Worm (Caenorhabditis elegans) whole organism, dauer: Measurements from ENCODE around the gene Y71H2AM.1.
"Not testable (repeated sequence)": the region's sequence is repeated elsewhere in the genome, so short reads cannot be mapped to it uniquely, and the experiment has no call there.

Experiments used
- unc-62 ChIP-seq: sonication (generic microtip); optimal IDR thresholded peaks from 2 replicates; lab custom pipeline; 2017; ENCODE audit warnings: missing biosample characterization, missing genetic modification reagents, missing genetic modification characterization

Gene Y71H2AM.1

DNA sequence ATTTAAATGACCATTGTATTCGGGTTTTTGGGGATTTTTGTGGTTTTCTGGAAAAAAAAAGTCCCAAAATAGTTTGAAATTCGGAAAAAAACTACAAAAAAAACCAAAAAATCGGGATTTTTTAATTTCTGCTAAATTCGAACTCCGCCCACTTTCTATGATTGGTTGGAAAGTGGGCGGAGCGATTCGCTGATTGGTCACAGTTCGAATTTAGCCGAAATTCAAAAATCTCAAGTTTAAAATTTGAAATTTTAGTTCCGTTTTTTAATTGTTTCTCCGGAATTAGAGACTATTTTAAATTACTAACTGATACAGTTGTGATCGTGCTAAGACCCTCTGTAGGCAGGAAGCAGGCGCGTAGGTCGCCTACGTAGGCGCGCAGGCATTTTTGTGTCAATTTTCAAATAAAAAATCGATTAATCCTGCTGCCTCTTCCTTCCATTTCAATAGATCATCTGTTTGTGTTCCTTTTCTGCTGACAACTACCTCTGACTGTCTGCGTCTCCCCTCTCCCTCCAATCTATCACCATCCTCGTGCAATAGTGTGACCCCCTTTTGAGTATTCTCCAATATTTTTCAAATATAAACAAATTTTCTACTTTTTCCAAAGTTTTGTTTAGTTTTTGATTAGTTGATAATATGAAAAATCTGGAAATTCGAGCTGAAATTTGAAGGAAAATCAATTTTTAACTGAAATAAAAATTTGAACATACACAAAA, 10.5 kb upstream of the Y71H2AM.1 start:
- TF ChIP-seq unc-62: no peak

DNA sequence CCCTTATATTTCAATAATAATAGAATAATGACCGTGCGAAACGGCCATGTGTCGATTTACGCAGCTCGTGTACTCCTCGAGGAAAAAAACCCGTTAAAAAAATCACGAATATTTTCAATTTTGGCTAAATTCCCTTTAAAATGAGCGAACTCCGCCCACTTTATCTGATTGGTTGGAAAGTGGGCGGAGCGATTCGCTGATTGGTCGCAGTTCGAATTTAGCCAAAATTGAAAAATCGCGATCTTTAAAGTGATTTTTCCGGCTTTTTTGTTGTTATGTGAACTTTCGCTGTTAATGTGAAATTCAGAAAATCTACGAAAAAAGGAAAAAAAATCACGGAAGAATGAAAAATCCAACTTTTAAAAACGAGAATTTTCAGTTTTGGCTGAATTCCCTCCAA, 9.0 kb upstream of the Y71H2AM.1 start:
- TF ChIP-seq unc-62: no peak

DNA sequence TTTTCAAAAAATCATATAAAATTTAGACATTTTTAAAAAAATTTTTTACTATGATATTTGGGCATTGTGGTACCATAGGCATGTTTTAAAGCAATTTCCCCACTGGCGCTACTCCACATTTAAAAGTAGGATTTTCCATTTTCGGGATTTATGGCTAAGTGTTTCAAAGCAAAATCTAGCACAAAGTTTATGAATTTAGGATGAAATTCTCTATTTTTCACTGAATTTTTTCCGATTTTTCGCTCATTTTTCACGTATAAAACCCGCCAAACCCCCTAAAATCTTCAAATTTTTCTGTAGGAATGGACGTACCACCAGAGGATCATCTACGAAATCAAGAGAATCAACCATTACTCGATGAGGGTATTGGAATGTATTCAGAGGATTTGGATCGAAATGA, 7.9 kb upstream of the Y71H2AM.1 start, which contains the start of gene pipp-4P:
Gene pipp-4P (plus strand): TSS at position 301 of the 400 bp plus-strand sequence.
- TF ChIP-seq unc-62: no peak

DNA sequence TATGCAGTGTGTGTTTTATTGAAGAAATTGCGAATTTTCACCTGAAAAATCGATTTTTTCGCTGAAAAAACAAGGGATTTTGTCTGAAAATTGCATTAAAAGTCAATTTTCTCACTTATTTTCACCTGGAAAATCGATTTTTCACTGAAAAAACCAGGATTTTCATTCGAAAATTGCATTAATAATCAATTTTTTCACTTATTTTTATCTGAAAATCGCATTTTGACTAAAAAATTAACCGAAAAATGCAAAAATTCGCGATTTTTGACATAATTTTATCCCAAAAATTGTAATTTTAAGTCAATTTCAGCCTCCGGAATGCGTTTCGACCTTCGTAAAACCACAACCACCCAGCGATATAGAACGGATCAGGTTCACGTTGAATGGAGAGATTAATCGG, 5.6 kb downstream of the Y71H2AM.1 start, which contains the start of gene Y71H2AM.29:
Gene Y71H2AM.29 (plus strand): TSS at position 301 of the 400 bp plus-strand sequence.
- no peak for TF ChIP-seq unc-62

DNA sequence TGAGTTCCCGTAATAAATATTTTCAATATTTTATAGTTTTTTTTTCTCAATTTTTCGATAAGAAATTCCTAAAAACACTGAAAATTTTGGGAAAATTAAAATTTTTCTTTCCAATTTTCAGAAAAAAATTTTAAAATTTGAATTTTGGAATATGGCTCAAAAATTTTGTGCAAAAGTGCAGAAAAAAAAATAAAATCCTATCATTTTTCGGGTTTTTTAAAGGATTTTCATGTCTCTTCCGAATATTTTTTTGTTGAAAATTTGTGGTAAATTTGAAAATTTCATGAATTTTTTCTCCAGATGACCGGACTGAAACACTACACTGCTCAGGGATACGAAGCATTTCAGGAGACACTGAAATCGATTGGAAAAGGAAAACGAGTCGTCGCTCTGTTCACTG, 7.5 kb downstream of the Y71H2AM.1 start, which contains the start of gene txdc-17:
Gene txdc-17 (plus strand): TSS at position 301 of the 400 bp plus-strand sequence.
- no peak for TF ChIP-seq unc-62

DNA sequence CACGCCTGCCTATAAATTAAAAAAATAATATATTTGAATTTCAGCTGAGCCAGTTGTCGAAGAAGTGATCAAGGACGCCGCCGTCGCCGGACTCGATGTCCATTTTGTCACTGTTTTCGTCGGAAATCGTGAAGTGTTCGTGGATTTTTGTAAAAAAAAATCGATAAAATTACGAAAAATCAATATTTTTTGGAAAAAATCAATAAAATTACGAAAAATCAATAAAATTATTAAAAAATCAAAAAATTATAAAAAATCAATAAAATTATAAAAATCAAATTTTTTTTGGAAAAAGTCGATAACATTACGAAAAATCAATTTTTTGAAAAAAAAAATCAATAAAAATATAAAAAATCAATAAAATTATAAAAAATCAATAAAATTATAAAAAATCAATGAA, 8.1 kb downstream of the Y71H2AM.1 start:
- TF ChIP-seq unc-62: no peak

DNA sequence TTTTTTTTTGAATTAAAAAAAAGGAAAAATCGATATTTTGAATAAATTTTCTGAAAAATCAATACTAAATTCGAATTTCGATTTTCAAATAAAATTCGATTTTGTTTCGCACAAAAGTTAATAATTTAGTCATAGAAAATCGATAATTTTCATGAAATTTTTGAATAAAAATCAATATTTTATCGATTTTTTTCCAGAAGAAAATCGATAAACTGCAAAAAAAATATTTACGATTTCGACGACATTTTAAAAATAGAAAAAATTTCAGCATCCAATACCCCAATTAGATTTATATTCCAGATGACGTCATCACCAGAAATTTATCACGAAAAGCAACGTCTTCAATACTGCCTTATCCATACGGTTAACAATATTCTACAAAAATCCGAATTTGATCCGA, 9.5 kb downstream of the Y71H2AM.1 start, which contains the start of gene josd-1:
Gene josd-1 (plus strand): TSS at position 301 of the 400 bp plus-strand sequence.
- TF ChIP-seq unc-62: no peak

DNA sequence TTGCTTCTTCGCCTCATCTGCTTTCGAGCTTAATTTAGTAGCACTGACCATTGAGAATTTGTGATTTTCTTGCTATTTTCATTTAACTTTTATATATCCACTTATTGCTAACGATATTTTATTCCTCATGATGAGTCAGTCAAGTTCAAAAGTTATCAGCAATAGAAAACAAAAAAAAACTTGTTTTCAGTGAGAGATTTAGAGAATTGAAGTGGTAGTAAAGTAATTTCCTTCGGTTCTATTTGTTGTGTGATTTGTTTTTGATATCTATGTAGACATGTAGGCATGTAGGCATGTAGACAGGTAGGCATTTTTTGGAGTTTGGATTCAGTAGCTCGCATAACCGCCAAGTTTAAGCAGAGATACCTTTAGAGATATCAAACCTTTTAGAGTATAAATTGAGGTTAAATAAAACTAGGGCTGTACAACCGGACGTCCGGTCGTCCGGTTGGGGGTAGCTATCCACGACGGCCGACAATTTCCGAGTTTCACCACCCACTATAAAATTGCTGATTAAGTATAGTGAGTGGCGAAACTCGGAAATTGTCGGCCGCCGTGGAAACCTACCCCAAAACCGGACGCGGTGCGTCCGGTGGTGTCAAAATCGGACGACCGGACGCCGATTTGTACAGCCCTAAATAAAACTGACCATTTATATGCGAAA, 14.1 kb downstream of the Y71H2AM.1 start, which contains the start of gene Y71H2AR.2:
Gene Y71H2AR.2 (minus strand): TSS at position 51 of the 664 bp plus-strand sequence.
- no peak for TF ChIP-seq unc-62

DNA sequence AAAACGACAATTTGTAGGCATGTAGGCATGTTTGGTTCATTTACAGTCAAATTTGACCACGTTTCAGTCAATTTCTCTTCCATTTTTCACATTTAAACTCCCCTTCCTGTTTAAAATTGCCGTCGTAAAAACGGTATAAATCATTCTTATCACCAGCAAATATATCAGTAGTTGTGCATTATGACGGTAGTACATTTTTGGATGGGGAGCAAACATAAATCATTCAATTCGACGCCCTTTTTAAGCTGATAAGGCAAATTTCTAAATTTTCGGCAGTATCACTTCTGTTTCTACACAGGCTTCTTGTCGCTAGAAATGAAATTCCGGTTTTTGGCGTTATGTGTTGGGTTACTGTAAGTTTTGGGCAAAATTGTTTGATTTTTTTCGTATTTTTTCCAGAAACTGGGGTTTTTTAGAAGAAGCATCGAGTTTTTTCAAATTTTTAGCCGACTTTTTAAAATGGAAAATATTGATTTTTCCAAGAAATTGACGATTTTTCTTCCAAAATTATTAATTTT, 15.0 kb downstream of the Y71H2AM.1 start, which contains the start of gene H34I24.2:
Gene H34I24.2 (plus strand): TSS at position 189 of the 518 bp plus-strand sequence.
- TF ChIP-seq unc-62: no peak

DNA sequence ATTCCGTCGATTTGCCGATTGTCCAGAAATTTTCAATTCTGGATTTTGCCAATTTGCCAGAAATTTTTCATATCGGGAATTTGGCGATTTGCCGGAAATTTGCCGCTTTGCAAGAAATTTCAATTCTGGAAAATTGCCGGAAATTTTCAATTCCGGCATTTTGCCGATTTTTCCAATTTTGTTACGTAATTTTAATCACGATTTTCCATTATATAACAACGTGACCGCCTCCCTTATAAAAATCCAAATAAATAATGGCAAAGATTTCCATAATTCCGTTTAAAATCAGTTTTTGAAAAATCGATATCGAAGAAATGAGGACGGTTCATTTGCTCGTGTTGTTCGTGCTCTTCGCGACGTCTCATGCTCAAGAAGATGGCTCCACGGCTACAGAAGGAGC, 19.9 kb downstream of the Y71H2AM.1 start, which contains the start of gene H34I24.1:
Gene H34I24.1 (plus strand): TSS at position 301 of the 400 bp plus-strand sequence.
- TF ChIP-seq unc-62: not testable (repeated sequence)

DNA sequence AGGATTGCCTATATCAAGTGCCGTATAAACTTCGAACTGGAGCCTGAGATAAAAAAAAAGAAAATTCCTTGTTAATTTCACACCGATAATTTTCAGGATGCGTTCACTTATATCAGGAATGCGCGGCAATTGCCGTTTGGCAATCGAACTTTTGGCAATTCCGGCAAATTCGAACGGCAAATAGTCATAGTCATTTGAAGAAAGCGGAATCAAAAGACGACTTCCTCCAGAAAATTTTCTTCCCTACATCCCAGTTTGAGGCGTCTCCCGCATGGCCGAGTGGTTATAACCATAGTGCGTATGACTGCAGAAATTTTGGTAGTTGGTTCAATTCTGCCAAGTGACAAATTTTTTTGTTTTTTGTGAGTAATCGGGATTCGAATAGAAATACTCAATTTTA, 29.1 kb downstream of the Y71H2AM.1 start, which contains the start of gene F56F11.4:
Gene F56F11.4 (plus strand): TSS at position 301 of the 400 bp plus-strand sequence.
- no peak for TF ChIP-seq unc-62

DNA sequence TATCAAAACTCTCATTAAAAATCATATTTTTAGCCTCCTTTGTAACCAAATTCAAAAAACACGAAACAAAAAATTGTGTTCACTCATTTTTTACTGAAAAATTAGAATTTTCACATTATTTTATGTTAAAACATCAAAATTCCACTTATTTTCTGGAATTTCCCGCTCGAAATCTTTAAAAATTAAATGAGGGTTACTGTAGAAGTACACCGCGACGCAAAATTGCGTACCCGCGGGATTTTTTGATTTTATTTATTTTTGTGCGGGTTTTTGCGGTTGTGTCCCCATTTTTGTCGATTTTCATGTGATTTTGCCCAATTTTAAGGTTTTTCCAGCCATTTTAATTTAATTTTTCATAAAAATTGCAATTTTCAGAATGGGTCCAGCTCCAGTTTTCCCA, 31.5 kb downstream of the Y71H2AM.1 start:
- TF ChIP-seq unc-62: no peak

DNA sequence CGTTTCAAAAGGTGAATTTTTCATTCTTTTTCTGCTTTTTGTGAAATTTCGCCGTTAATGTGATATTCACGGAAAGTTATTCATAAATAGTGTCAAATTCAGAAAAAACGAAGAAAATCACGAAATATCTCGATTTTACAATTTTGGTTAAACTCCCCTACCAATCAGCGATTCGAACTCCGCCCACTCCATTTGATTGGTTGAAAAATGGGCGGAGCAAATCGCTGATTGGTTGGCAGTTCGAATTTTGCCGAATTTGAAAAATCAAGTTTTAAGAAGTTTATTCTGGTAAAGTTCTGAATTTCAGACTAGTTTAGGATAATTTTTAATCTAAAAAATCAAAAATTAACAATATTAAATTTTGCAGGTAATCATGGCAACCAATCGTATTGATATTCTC, 37.8 kb downstream of the Y71H2AM.1 start:
- no peak for TF ChIP-seq unc-62

DNA sequence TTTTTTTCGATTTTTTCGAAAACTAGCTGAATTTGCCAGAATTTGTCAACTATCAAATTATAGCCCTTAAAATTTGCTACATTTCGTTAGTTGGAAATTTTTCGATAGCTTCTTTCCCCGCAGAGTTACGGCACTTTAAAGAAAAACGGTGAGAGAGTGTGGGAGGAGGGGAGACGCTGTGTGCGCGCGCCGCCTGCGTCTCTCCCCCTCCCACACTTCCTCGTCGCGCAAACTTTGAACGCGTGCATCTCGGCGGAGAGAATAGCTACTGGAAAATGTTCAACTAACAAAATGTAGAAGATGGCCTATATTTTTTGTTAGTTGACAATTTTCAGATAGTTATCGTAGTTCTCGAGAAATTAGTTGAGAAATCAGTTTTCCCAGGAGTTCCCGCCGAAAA, 39.7 kb downstream of the Y71H2AM.1 start:
- TF ChIP-seq unc-62: no peak

DNA sequence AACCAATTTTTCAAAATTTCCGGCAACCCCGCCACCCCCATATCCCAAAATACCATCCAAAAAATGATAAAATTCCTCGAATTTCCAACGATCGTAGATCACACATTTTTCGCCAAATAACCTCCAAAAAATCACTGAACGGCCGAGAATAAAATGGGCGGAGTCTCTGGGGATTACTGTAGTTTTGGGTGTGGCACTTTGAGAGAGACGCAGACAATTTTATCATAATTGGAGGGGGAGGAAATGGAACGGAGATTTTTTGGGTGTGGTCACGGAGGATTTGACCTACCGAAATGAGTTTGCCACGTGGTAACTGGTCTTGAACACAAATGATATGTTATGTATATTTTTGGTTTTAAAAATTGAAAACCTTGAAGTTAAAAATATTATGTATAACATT, 41.5 kb downstream of the Y71H2AM.1 start:
- no peak for TF ChIP-seq unc-62

DNA sequence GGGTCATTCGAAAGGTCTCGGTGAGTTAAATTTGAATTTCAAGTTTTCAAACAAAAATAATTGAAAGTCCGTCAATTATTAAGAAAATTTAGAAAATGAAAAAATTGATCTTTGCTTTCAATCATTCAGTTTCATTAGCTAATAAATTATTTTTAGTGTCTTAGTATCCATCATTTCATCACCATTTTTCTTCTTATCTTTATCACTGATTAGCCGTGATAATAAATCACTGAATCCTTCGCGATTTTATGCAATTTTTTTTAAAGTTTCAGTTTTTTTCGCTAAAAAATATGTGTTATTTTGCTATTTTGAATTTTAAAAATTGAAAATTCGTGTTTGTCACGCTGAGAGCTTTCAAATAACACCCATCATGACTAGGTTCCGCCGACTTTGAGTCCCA, 42.2 kb downstream of the Y71H2AM.1 start:
- no peak for TF ChIP-seq unc-62

DNA sequence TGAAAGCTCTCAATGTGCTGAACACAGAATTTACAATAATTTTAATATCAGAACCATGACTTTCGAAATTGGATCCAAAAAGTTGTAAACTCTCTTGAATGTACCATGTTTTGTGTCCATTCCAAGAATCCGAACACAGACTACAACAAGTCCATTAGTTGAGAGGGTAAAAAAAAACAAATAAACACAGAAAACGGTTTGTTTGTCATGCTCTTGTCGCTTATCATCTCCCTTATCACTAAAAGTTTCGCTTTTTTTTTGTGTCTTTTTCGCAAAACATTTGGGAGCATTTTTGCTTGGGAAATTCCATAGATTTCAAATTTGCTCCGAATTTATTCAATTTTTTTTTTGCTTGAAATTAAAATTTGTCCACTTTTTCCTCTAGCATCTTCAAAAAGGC, 42.6 kb downstream of the Y71H2AM.1 start:
- no peak for TF ChIP-seq unc-62
